Fruit fly (Drosophila melanogaster) whole organism, adult: ENCODE data around the gene RapGAP1.

Experiments used
- CG14711 ChIP-seq: fragments of 200-800 bp; sonication (Bioruptor generic); optimal IDR thresholded peaks from 2 replicates; lab custom pipeline; 2018; ENCODE audit warnings: missing biosample characterization, mild to moderate bottlenecking, missing genetic modification characterization, moderate library complexity
- tj ChIP-seq: fragments of 200-800 bp; sonication (Bioruptor generic); optimal IDR thresholded peaks from 3 replicates; lab custom pipeline; 2017; ENCODE audit warnings: missing biosample characterization, mild to moderate bottlenecking, missing genetic modification characterization, moderate library complexity
- toe ChIP-seq: fragments of 200-800 bp; sonication (Bioruptor generic); optimal IDR thresholded peaks from 2 replicates; lab custom pipeline; 2016; ENCODE audit warnings: missing biosample characterization, missing genetic modification characterization

DNA sequence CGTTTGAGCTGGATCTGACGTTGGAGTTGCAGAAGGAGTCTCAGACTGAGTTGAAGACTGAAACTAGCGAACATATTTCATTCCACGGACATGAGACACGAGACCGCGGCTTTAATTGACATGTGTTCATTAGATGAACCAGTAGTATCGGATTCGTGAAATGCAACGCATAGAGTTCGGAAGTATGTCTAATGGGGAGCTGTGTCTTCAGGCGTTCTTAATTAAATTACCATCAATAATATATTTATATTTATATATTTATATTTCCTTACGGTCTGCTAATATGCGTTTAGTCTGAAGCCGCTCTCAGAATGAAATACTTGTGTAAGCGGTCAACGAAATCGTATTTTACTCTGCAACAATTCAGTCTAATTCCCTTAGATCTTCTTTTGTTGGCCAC lies 2.8 kb upstream of the RapGAP1 start, which contains the start of gene Spn28B:
- no peak for TF ChIP-seq toe (GFP tag; lab: Kevin White, UChicago)
- TF ChIP-seq CG14711: no peak
- no peak for TF ChIP-seq tj (GFP tag; lab: Kevin White, UChicago)
